Fruit fly (Drosophila melanogaster) whole organism, embryonic: ENCODE data around the gene CG44405.

ENCODE experiments used
- CG10147 ChIP-seq: fragments of 200-800 bp; sonication (Bioruptor generic); optimal IDR thresholded peaks from 2 replicates; lab custom pipeline; 2019; ENCODE audit warnings: missing biosample characterization, mild to moderate bottlenecking, missing genetic modification characterization, moderate library complexity
- CG10267 ChIP-seq: fragments of 200-800 bp; sonication (Bioruptor generic); optimal IDR thresholded peaks from 2 replicates; lab custom pipeline; 2018; ENCODE audit warnings: missing biosample characterization, mild to moderate bottlenecking, missing genetic modification characterization, moderate library complexity
- CG10274 ChIP-seq: fragments of 200-800 bp; sonication (Bioruptor generic); optimal IDR thresholded peaks from 3 replicates; lab custom pipeline; 2017; ENCODE audit warnings: missing biosample characterization, mild to moderate bottlenecking, missing genetic modification characterization
- CG10366 ChIP-seq: fragments of 200-800 bp; sonication (Bioruptor generic); IDR thresholded peaks from 2 replicates; pipeline ENCODE4 v1.3.6; 2022; ENCODE audit warnings: missing biosample characterization, missing genetic modification characterization
- CG10543 ChIP-seq: fragments of 200-800 bp; sonication (Bioruptor generic); optimal IDR thresholded peaks from 3 replicates; lab custom pipeline; 2017; ENCODE audit warnings: missing biosample characterization, mild to moderate bottlenecking, missing genetic modification characterization, moderate library complexity
- CG11085 ChIP-seq: fragments of 200-800 bp; sonication (Bioruptor generic); IDR thresholded peaks from 2 replicates; pipeline ENCODE4 v1.3.6; 2022; ENCODE audit warnings: missing biosample characterization, missing genetic modification characterization
- CG11247 ChIP-seq: fragments of 200-800 bp; sonication (Bioruptor generic); IDR thresholded peaks from 2 replicates; pipeline ENCODE4 v1.3.6; 2022; ENCODE audit warnings: missing biosample characterization, missing genetic modification characterization
- CG13424 ChIP-seq: fragments of 200-800 bp; sonication (Bioruptor generic); optimal IDR thresholded peaks from 2 replicates; lab custom pipeline; 2019; ENCODE audit warnings: missing biosample characterization, mild to moderate bottlenecking, missing genetic modification characterization, moderate library complexity
- CG13894 ChIP-seq: fragments of 200-800 bp; sonication (Bioruptor generic); optimal IDR thresholded peaks from 3 replicates; lab custom pipeline; 2018; ENCODE audit warnings: missing biosample characterization, mild to moderate bottlenecking, missing genetic modification characterization, moderate library complexity
- CG14667 ChIP-seq: fragments of 200-800 bp; sonication (Bioruptor generic); IDR thresholded peaks from 2 replicates; pipeline ENCODE4 v1.3.6; 2022; ENCODE audit warnings: missing biosample characterization, missing genetic modification characterization
- CG17385 ChIP-seq: fragments of 200-800 bp; sonication (Bioruptor generic); optimal IDR thresholded peaks from 3 replicates; lab custom pipeline; 2018; ENCODE audit warnings: missing biosample characterization, mild to moderate bottlenecking, missing genetic modification characterization
- CG2120 ChIP-seq: fragments of 200-800 bp; sonication (Bioruptor generic); optimal IDR thresholded peaks from 3 replicates; lab custom pipeline; 2016; ENCODE audit warnings: missing biosample characterization, missing genetic modification characterization
- CG2129 ChIP-seq: fragments of 200-800 bp; sonication (Bioruptor generic); IDR thresholded peaks from 2 replicates; pipeline ENCODE4 v1.3.6; 2022; ENCODE audit warnings: missing biosample characterization, missing genetic modification characterization; ENCODE audit not compliant: partially characterized antibody
- CG30431 ChIP-seq: fragments of 200-800 bp; sonication (Bioruptor generic); optimal IDR thresholded peaks from 2 replicates; lab custom pipeline; 2017; ENCODE audit warnings: missing biosample characterization, missing genetic modification characterization
- CG3065 ChIP-seq: fragments of 200-800 bp; sonication (Bioruptor generic); optimal IDR thresholded peaks from 2 replicates; lab custom pipeline; 2016; ENCODE audit warnings: missing biosample characterization, missing genetic modification characterization
- CG32532 ChIP-seq: fragments of 200-800 bp; sonication (Bioruptor generic); IDR thresholded peaks from 2 replicates; pipeline ENCODE4 v1.3.6; 2022; ENCODE audit warnings: missing biosample characterization, missing genetic modification characterization
- CG34376 ChIP-seq: fragments of 200-800 bp; sonication (Bioruptor generic); optimal IDR thresholded peaks from 2 replicates; lab custom pipeline; 2018; ENCODE audit warnings: missing biosample characterization, mild to moderate bottlenecking, missing genetic modification characterization
- CG6765 ChIP-seq: fragments of 200-800 bp; sonication (Bioruptor generic); optimal IDR thresholded peaks from 3 replicates; lab custom pipeline; 2017; ENCODE audit warnings: missing biosample characterization, mild to moderate bottlenecking, missing genetic modification characterization
- CG6791 ChIP-seq: fragments of 200-800 bp; sonication (Bioruptor generic); IDR thresholded peaks from 3 replicates; pipeline ENCODE4 v1.3.6; 2022; ENCODE audit warnings: missing biosample characterization, missing genetic modification characterization; ENCODE audit not compliant: partially characterized antibody
- CG7745 ChIP-seq: fragments of 200-800 bp; sonication (Bioruptor generic); optimal IDR thresholded peaks from 2 replicates; lab custom pipeline; 2018; ENCODE audit warnings: missing biosample characterization, mild to moderate bottlenecking, missing genetic modification characterization, moderate library complexity
- CG8281 ChIP-seq: fragments of 200-800 bp; sonication (Bioruptor generic); optimal IDR thresholded peaks from 2 replicates; lab custom pipeline; 2018; ENCODE audit warnings: missing biosample characterization, mild to moderate bottlenecking, missing genetic modification characterization, moderate library complexity
- CG8765 ChIP-seq: fragments of 200-800 bp; sonication (Bioruptor generic); IDR thresholded peaks from 2 replicates; pipeline ENCODE4 v1.3.6; 2022; ENCODE audit warnings: missing biosample characterization, missing genetic modification characterization
- GATAe ChIP-seq: fragments of 200-800 bp; sonication (Bioruptor generic); conservative IDR thresholded peaks from 2 replicates; pipeline ENCODE4 v1.3.6; 2022; ENCODE audit warnings: missing biosample characterization, missing genetic modification characterization
- Gsc ChIP-seq: fragments of 200-800 bp; sonication (Bioruptor generic); IDR thresholded peaks from 2 replicates; pipeline ENCODE4 v1.3.6; 2022; ENCODE audit warnings: missing biosample characterization, missing genetic modification characterization
- Gug ChIP-seq: fragments of 200-800 bp; sonication (Bioruptor generic); IDR thresholded peaks from 4 replicates; pipeline ENCODE4 v1.3.6; 2022; ENCODE audit warnings: missing biosample characterization, missing genetic modification characterization
- HLH3B ChIP-seq: fragments of 200-800 bp; sonication (Bioruptor generic); IDR thresholded peaks from 2 replicates; pipeline ENCODE4 v1.3.6; 2022; ENCODE audit warnings: missing biosample characterization, missing genetic modification characterization
- Kr ChIP-seq: fragments of 200-800 bp; sonication (Bioruptor generic); optimal IDR thresholded peaks from 2 replicates; lab custom pipeline; 2017; ENCODE audit warnings: missing biosample characterization, mild to moderate bottlenecking, missing genetic modification characterization
- MESR4 ChIP-seq: fragments of 200-800 bp; sonication (Bioruptor generic); optimal IDR thresholded peaks from 2 replicates; lab custom pipeline; 2018; ENCODE audit warnings: missing biosample characterization, mild to moderate bottlenecking, missing genetic modification characterization, moderate library complexity
- Mes4 ChIP-seq: fragments of 200-800 bp; sonication (Bioruptor generic); optimal IDR thresholded peaks from 2 replicates; lab custom pipeline; 2016; ENCODE audit warnings: missing biosample characterization, missing genetic modification characterization
- Sox100B ChIP-seq: fragments of 200-800 bp; sonication (Bioruptor generic); optimal IDR thresholded peaks from 3 replicates; lab custom pipeline; 2018; ENCODE audit warnings: missing biosample characterization, mild to moderate bottlenecking, missing genetic modification characterization
- ab ChIP-seq: fragments of 200-800 bp; sonication (Bioruptor generic); optimal IDR thresholded peaks from 2 replicates; lab custom pipeline; 2016; ENCODE audit warnings: missing biosample characterization, missing genetic modification characterization
- ato ChIP-seq: fragments of 200-800 bp; sonication (Bioruptor generic); IDR thresholded peaks from 2 replicates; pipeline ENCODE4 v1.3.6; 2022; ENCODE audit warnings: missing biosample characterization, missing genetic modification characterization; ENCODE audit not compliant: partially characterized antibody
- br ChIP-seq: fragments of >200 bp; optimal IDR thresholded peaks from 2 replicates; lab custom pipeline; 2017
- cad ChIP-seq: fragments of >200 bp; optimal IDR thresholded peaks from 2 replicates; lab custom pipeline; 2017; ENCODE audit warnings: missing biosample characterization, missing genetic modification characterization
- chm ChIP-seq: fragments of 200-800 bp; sonication (Bioruptor generic); IDR thresholded peaks from 2 replicates; pipeline ENCODE4 v1.3.6; 2022; ENCODE audit warnings: missing biosample characterization, missing genetic modification characterization
- corto ChIP-seq: fragments of 200-800 bp; sonication (Bioruptor generic); optimal IDR thresholded peaks from 2 replicates; lab custom pipeline; 2016; ENCODE audit warnings: missing biosample characterization, mild to moderate bottlenecking, missing genetic modification characterization, moderate library complexity
- fd102C ChIP-seq: fragments of 200-800 bp; sonication (Bioruptor generic); optimal IDR thresholded peaks from 2 replicates; lab custom pipeline; 2018; ENCODE audit warnings: missing biosample characterization, mild to moderate bottlenecking, missing genetic modification characterization, moderate library complexity
- fd96Cb ChIP-seq: fragments of 200-800 bp; sonication (Bioruptor generic); optimal IDR thresholded peaks from 2 replicates; lab custom pipeline; 2018; ENCODE audit warnings: missing biosample characterization, mild to moderate bottlenecking, missing genetic modification characterization, moderate library complexity
- inv ChIP-seq: fragments of 200-800 bp; sonication (Bioruptor generic); IDR thresholded peaks from 2 replicates; pipeline ENCODE4 v1.3.6; 2022; ENCODE audit warnings: missing biosample characterization, missing genetic modification characterization; ENCODE audit not compliant: partially characterized antibody
- jigr1 ChIP-seq: fragments of 200-800 bp; sonication (Bioruptor generic); IDR thresholded peaks from 3 replicates; pipeline ENCODE4 v1.3.6; 2022; ENCODE audit warnings: missing biosample characterization, missing genetic modification characterization
- lov ChIP-seq, 2 experiments: fragments of 200-800 bp in 1 of 2; fragments of >200 bp in 1 of 2; sonication (Bioruptor generic) in 1 of 2; IDR thresholded peaks in 1 of 2; optimal IDR thresholded peaks in 1 of 2; 2 replicates in 1 of 2; 3 replicates in 1 of 2; pipeline versions ENCODE4 v1.3.6 to Lab custom; 2017 to 2022; ENCODE audit warnings: missing biosample characterization in 1 of 2, missing genetic modification characterization in 1 of 2
- pita ChIP-seq: fragments of 200-800 bp; sonication (Bioruptor generic); optimal IDR thresholded peaks from 2 replicates; lab custom pipeline; 2017; ENCODE audit warnings: missing biosample characterization, mild to moderate bottlenecking, missing genetic modification characterization
- pum ChIP-seq: fragments of 200-800 bp; sonication (Bioruptor generic); optimal IDR thresholded peaks from 2 replicates; lab custom pipeline; 2016; ENCODE audit warnings: missing biosample characterization, missing genetic modification characterization
- repo ChIP-seq: fragments of 200-800 bp; sonication (Bioruptor generic); optimal IDR thresholded peaks from 2 replicates; lab custom pipeline; 2016; ENCODE audit warnings: missing biosample characterization, missing genetic modification characterization
- sc ChIP-seq, 3 experiments: fragments of >200 bp in 2 of 3; fragments of 200-800 bp in 1 of 3; sonication (Bioruptor generic) in 1 of 3; optimal IDR thresholded peaks; 2 replicates in 2 of 3; 3 replicates in 1 of 3; lab custom pipeline; 2017; ENCODE audit warnings: mild to moderate bottlenecking in 1 of 3, missing biosample characterization in 1 of 3, missing genetic modification characterization in 1 of 3, missing genetic modification reagents in 1 of 3
- sima ChIP-seq: fragments of 200-800 bp; sonication (Bioruptor generic); optimal IDR thresholded peaks from 2 replicates; lab custom pipeline; 2016; ENCODE audit warnings: missing biosample characterization, missing genetic modification characterization
- so ChIP-seq: fragments of 200-800 bp; sonication (Bioruptor generic); IDR thresholded peaks from 3 replicates; pipeline ENCODE4 v1.3.6; 2022; ENCODE audit warnings: missing biosample characterization, missing genetic modification characterization
- sqz ChIP-seq: fragments of 200-800 bp; sonication (Bioruptor generic); optimal IDR thresholded peaks from 3 replicates; lab custom pipeline; 2018; ENCODE audit warnings: missing biosample characterization, mild to moderate bottlenecking, missing genetic modification characterization

Gene CG44405

dm6 chr2L:16325515-16326257, 16.4 kb downstream of the CG44405 start, which contains the start of gene cact (continued):
- TF ChIP-seq CG10366 (GFP tag; lab: Robert Waterston, UW) (peak; percentile 89), sima (GFP tag; lab: Kevin White, UChicago) (peak; percentile 70), fd96Cb (tag; lab: Kevin White, UChicago) (peak; percentile 88), HLH3B (GFP tag; lab: Robert Waterston, UW) (peak; percentile 89), inv (GFP tag; lab: Robert Waterston, UW) (no peak), CG11247 (GFP tag; lab: Robert Waterston, UW) (peak; percentile 85), lov (optimal IDR thresholded peaks at IDR 0.05; lab: Kevin White, UChicago) (no peak), lov (GFP tag; IDR thresholded peaks at IDR 0.05; lab: Robert Waterston, UW) (peak; percentile 66; the same call in 2 of the 3 replicates), Gug (GFP tag; lab: Robert Waterston, UW) (peak; percentile 87), sc (optimal IDR thresholded peaks at IDR 0.05; lab: Kevin White, UChicago) (no peak), sc (GFP tag; optimal IDR thresholded peaks at IDR 0.05; lab: Kevin White, UChicago) (peak; percentile 85), pita (GFP tag; lab: Kevin White, UChicago) (no peak), CG13424 (tag; lab: Kevin White, UChicago) (peak; percentile 92), sqz (GFP tag; lab: Kevin White, UChicago) (peak; percentile 59), CG8765 (GFP tag; lab: Robert Waterston, UW) (peak; percentile 83), CG2129 (GFP tag; lab: Robert Waterston, UW) (no peak), CG3065 (GFP tag; lab: Kevin White, UChicago) (peak; percentile 83), pum (peak; percentile 96), CG2120 (peak; percentile 98), Gsc (GFP tag; lab: Robert Waterston, UW) (no peak), MESR4 (GFP tag; lab: Kevin White, UChicago) (peak; percentile 29), repo (GFP tag; lab: Kevin White, UChicago) (peak; percentile 91), CG6791 (0 out of 3 replicates have a peak, but pooled peaks have one; percentile 12), CG11085 (GFP tag; lab: Robert Waterston, UW) (peak; percentile 71), CG10543 (GFP tag; lab: Kevin White, UChicago) (peak; percentile 92), CG30431 (GFP tag; lab: Kevin White, UChicago) (peak; percentile 84), CG7745 (tag; lab: Kevin White, UChicago) (peak; percentile 15), CG8281 (peak; percentile 68), chm (GFP tag; lab: Robert Waterston, UW) (peak; percentile 66), Sox100B (GFP tag; lab: Kevin White, UChicago) (peak; percentile 77), cad (no peak), CG10274 (GFP tag; lab: Kevin White, UChicago) (peak; percentile 4), ato (GFP tag; lab: Robert Waterston, UW) (no peak), jigr1 (GFP tag; lab: Robert Waterston, UW) (no peak), CG6765 (GFP tag; lab: Kevin White, UChicago) (peak; percentile 63), Mes4 (GFP tag; lab: Kevin White, UChicago) (peak; percentile 89), CG10147 (GFP tag; lab: Kevin White, UChicago) (peak; percentile 92), CG13894 (peak; percentile 95), CG34376 (GFP tag; lab: Kevin White, UChicago) (peak; percentile 84), br (no peak), CG14667 (GFP tag; lab: Robert Waterston, UW) (no peak; the same call in 1 of the 2 replicates), so (GFP tag; lab: Robert Waterston, UW) (peak; percentile 92), ab (GFP tag; lab: Kevin White, UChicago) (peak; percentile 47), CG32532 (GFP tag; lab: Robert Waterston, UW) (peak; percentile 94), corto (GFP tag; lab: Kevin White, UChicago) (peak; percentile 78), GATAe (GFP tag; lab: Robert Waterston, UW) (peak; percentile 59; the same call in 1 of the 2 replicates), Kr (GFP tag; lab: Kevin White, UChicago) (no peak), fd102C (GFP tag; lab: Kevin White, UChicago) (peak; percentile 49), CG17385 (GFP tag; lab: Kevin White, UChicago) (peak; percentile 78), CG10267 (peak; percentile 90)
